Fruit fly (Drosophila melanogaster) whole organism, embryonic: ENCODE data around the gene et.
A peak's percentile ranks its signal among the peaks of the same experiment; 100 is the strongest.

Experiments
- Bdp1 ChIP-seq: fragments of 200-800 bp; sonication (Bioruptor generic); optimal IDR thresholded peaks from 3 replicates; lab custom pipeline; 2016; ENCODE audit warnings: missing biosample characterization, missing genetic modification characterization
- CG11093 ChIP-seq: fragments of 200-800 bp; sonication (Bioruptor generic); IDR thresholded peaks from 3 replicates; pipeline ENCODE4 v1.3.6; 2022; ENCODE audit warnings: missing biosample characterization, missing genetic modification characterization
- CG12071 ChIP-seq: fragments of 200-800 bp; sonication (Bioruptor generic); optimal IDR thresholded peaks from 3 replicates; lab custom pipeline; 2018; ENCODE audit warnings: missing biosample characterization, mild to moderate bottlenecking, missing genetic modification characterization
- CG12155 ChIP-seq: fragments of 200-800 bp; sonication (Bioruptor generic); optimal IDR thresholded peaks from 3 replicates; lab custom pipeline; 2016; ENCODE audit warnings: missing biosample characterization, missing genetic modification characterization
- CG12236 ChIP-seq: fragments of 200-800 bp; sonication (Bioruptor generic); optimal IDR thresholded peaks from 2 replicates; lab custom pipeline; 2016; ENCODE audit warnings: missing biosample characterization, missing genetic modification characterization
- CG13424 ChIP-seq: fragments of 200-800 bp; sonication (Bioruptor generic); optimal IDR thresholded peaks from 2 replicates; lab custom pipeline; 2019; ENCODE audit warnings: missing biosample characterization, mild to moderate bottlenecking, missing genetic modification characterization, moderate library complexity
- CG14710 ChIP-seq: fragments of 200-800 bp; sonication (Bioruptor generic); optimal IDR thresholded peaks from 3 replicates; lab custom pipeline; 2019; ENCODE audit warnings: missing biosample characterization, mild to moderate bottlenecking, missing genetic modification characterization, moderate library complexity
- CG1647 ChIP-seq: fragments of 200-800 bp; sonication (Bioruptor generic); optimal IDR thresholded peaks from 3 replicates; lab custom pipeline; 2016; ENCODE audit warnings: missing biosample characterization, missing genetic modification characterization
- CG16863 ChIP-seq: fragments of 200-800 bp; sonication (Bioruptor generic); optimal IDR thresholded peaks from 3 replicates; lab custom pipeline; 2016; ENCODE audit warnings: missing biosample characterization, missing genetic modification characterization
- CG17829 ChIP-seq: fragments of 200-800 bp; optimal IDR thresholded peaks from 2 replicates; lab custom pipeline; 2019; ENCODE audit warnings: missing biosample characterization, mild to moderate bottlenecking, missing genetic modification characterization, moderate library complexity
- CG30020 ChIP-seq: fragments of 200-800 bp; optimal IDR thresholded peaks from 2 replicates; lab custom pipeline; 2019; ENCODE audit warnings: missing biosample characterization, mild to moderate bottlenecking, missing genetic modification characterization, moderate library complexity
- CG31365 ChIP-seq: fragments of 200-800 bp; sonication (Bioruptor generic); optimal IDR thresholded peaks from 2 replicates; lab custom pipeline; 2018; ENCODE audit warnings: missing biosample characterization, mild to moderate bottlenecking, missing genetic modification characterization
- CG34224 ChIP-seq: fragments of 200-800 bp; sonication (Bioruptor generic); IDR thresholded peaks from 3 replicates; pipeline ENCODE4 v1.3.6; 2022; ENCODE audit warnings: missing biosample characterization, missing genetic modification characterization; ENCODE audit not compliant: partially characterized antibody
- CG8478 ChIP-seq: fragments of >200 bp; optimal IDR thresholded peaks from 2 replicates; lab custom pipeline; 2018
- CG9215 ChIP-seq: fragments of 200-800 bp; sonication (Bioruptor generic); IDR thresholded peaks from 2 replicates; pipeline ENCODE4 v1.3.6; 2022; ENCODE audit warnings: missing biosample characterization, missing genetic modification characterization
- D ChIP-seq, 2 experiments: fragments of 200-800 bp in 1 of 2; fragments of >200 bp in 1 of 2; sonication (Bioruptor generic) in 1 of 2; optimal IDR thresholded peaks; 2 replicates in 1 of 2; 3 replicates in 1 of 2; lab custom pipeline; 2017; ENCODE audit warnings: mild to moderate bottlenecking in 1 of 2, missing biosample characterization in 1 of 2, missing genetic modification characterization in 1 of 2, missing genetic modification reagents in 1 of 2
- Deaf1 ChIP-seq: fragments of 200-800 bp; optimal IDR thresholded peaks from 3 replicates; lab custom pipeline; 2019; ENCODE audit warnings: missing biosample characterization, mild to moderate bottlenecking, missing genetic modification characterization, moderate library complexity
- Ets97D ChIP-seq: fragments of 200-800 bp; sonication (Bioruptor generic); optimal IDR thresholded peaks from 3 replicates; lab custom pipeline; 2016; ENCODE audit warnings: missing biosample characterization, missing genetic modification characterization
- Kr ChIP-seq: fragments of 200-800 bp; sonication (Bioruptor generic); optimal IDR thresholded peaks from 2 replicates; lab custom pipeline; 2017; ENCODE audit warnings: missing biosample characterization, mild to moderate bottlenecking, missing genetic modification characterization
- Meics ChIP-seq: fragments of 200-800 bp; sonication (Bioruptor generic); optimal IDR thresholded peaks from 2 replicates; lab custom pipeline; 2017; ENCODE audit warnings: missing biosample characterization, mild to moderate bottlenecking, missing genetic modification characterization
- NK7.1 ChIP-seq: fragments of 200-800 bp; sonication (Bioruptor generic); optimal IDR thresholded peaks from 3 replicates; lab custom pipeline; 2016; ENCODE audit warnings: missing biosample characterization, missing genetic modification characterization
- Neu2 ChIP-seq: fragments of 200-800 bp; sonication (Bioruptor generic); optimal IDR thresholded peaks from 3 replicates; lab custom pipeline; 2016; ENCODE audit warnings: missing biosample characterization, missing genetic modification characterization, borderline replicate concordance
- YL-1 ChIP-seq: fragments of 200-800 bp; sonication (Bioruptor generic); optimal IDR thresholded peaks from 3 replicates; lab custom pipeline; 2017; ENCODE audit warnings: missing biosample characterization, mild to moderate bottlenecking, missing genetic modification characterization
- amos ChIP-seq: fragments of 200-800 bp; sonication (Bioruptor generic); IDR thresholded peaks from 2 replicates; pipeline ENCODE4 v1.3.6; 2022; ENCODE audit warnings: missing biosample characterization, missing genetic modification characterization; ENCODE audit not compliant: partially characterized antibody
- ato ChIP-seq: fragments of 200-800 bp; sonication (Bioruptor generic); IDR thresholded peaks from 2 replicates; pipeline ENCODE4 v1.3.6; 2022; ENCODE audit warnings: missing biosample characterization, missing genetic modification characterization; ENCODE audit not compliant: partially characterized antibody
- bigmax ChIP-seq: fragments of 200-800 bp; sonication (Bioruptor generic); optimal IDR thresholded peaks from 2 replicates; lab custom pipeline; 2018; ENCODE audit warnings: missing biosample characterization, mild to moderate bottlenecking, missing genetic modification characterization
- chm ChIP-seq: fragments of 200-800 bp; sonication (Bioruptor generic); IDR thresholded peaks from 2 replicates; pipeline ENCODE4 v1.3.6; 2022; ENCODE audit warnings: missing biosample characterization, missing genetic modification characterization
- crol ChIP-seq: fragments of 200-800 bp; sonication (Bioruptor generic); IDR thresholded peaks from 2 replicates; pipeline ENCODE4 v1.3.6; 2022; ENCODE audit warnings: missing biosample characterization, missing genetic modification characterization
- crp ChIP-seq, 2 experiments: fragments of 200-800 bp; sonication (Bioruptor generic); optimal IDR thresholded peaks; 2 replicates in 1 of 2; 3 replicates in 1 of 2; lab custom pipeline; 2017; ENCODE audit warnings: missing biosample characterization in 2 of 2, missing genetic modification characterization in 2 of 2, mild to moderate bottlenecking in 1 of 2, moderate library complexity in 1 of 2
- ewg ChIP-seq: fragments of 200-800 bp; sonication (Bioruptor generic); optimal IDR thresholded peaks from 3 replicates; lab custom pipeline; 2017; ENCODE audit warnings: mild to moderate bottlenecking, missing biosample characterization, missing genetic modification reagents, missing genetic modification characterization
- hbn ChIP-seq: fragments of 200-800 bp; sonication (Bioruptor generic); IDR thresholded peaks from 2 replicates; pipeline ENCODE4 v1.3.6; 2022; ENCODE audit warnings: missing biosample characterization, missing genetic modification characterization; ENCODE audit not compliant: partially characterized antibody
- hth ChIP-seq: fragments of >200 bp; optimal IDR thresholded peaks from 2 replicates; lab custom pipeline; 2017; ENCODE audit warnings: inconsistent platforms
- jumu ChIP-seq: fragments of 200-800 bp; sonication (Bioruptor generic); optimal IDR thresholded peaks from 3 replicates; lab custom pipeline; 2016; ENCODE audit warnings: missing biosample characterization, missing genetic modification characterization
- lbe ChIP-seq: fragments of 200-800 bp; sonication (Bioruptor generic); optimal IDR thresholded peaks from 2 replicates; lab custom pipeline; 2016; ENCODE audit warnings: missing biosample characterization, mild to moderate bottlenecking, missing genetic modification characterization
- lilli ChIP-seq: fragments of 200-800 bp; sonication (Bioruptor generic); optimal IDR thresholded peaks from 3 replicates; lab custom pipeline; 2016; ENCODE audit warnings: missing biosample characterization, missing genetic modification characterization
- nmo ChIP-seq: fragments of 200-800 bp; sonication (Bioruptor generic); optimal IDR thresholded peaks from 2 replicates; lab custom pipeline; 2018; ENCODE audit warnings: missing biosample characterization, mild to moderate bottlenecking, missing genetic modification characterization, moderate library complexity
- p53 ChIP-seq: fragments of 200-800 bp; sonication (Bioruptor generic); optimal IDR thresholded peaks from 2 replicates; lab custom pipeline; 2016; ENCODE audit warnings: missing biosample characterization, missing genetic modification characterization
- pan ChIP-seq, 4 experiments: fragments of >200 bp in 3 of 4; fragments of 200-800 bp in 1 of 4; sonication (Bioruptor generic) in 1 of 4; optimal IDR thresholded peaks in 3 of 4; IDR thresholded peaks in 1 of 4; 2 replicates each; pipeline versions ENCODE4 v1.3.6 to Lab custom; 2017 to 2022; ENCODE audit warnings: missing biosample characterization in 2 of 4, missing genetic modification characterization in 2 of 4, mixed read lengths in 1 of 4
- row ChIP-seq: fragments of 200-800 bp; sonication (Bioruptor generic); IDR thresholded peaks from 3 replicates; pipeline ENCODE4 v1.3.6; 2022; ENCODE audit warnings: missing biosample characterization, missing genetic modification characterization
- scrt ChIP-seq: fragments of 200-800 bp; sonication (Bioruptor generic); optimal IDR thresholded peaks from 2 replicates; lab custom pipeline; 2018; ENCODE audit warnings: missing biosample characterization, mild to moderate bottlenecking, missing genetic modification characterization, moderate library complexity
- sima ChIP-seq: fragments of 200-800 bp; sonication (Bioruptor generic); optimal IDR thresholded peaks from 2 replicates; lab custom pipeline; 2016; ENCODE audit warnings: missing biosample characterization, missing genetic modification characterization
- ssp ChIP-seq: fragments of 200-800 bp; sonication (Bioruptor generic); IDR thresholded peaks from 2 replicates; pipeline ENCODE4 v1.3.6; 2022; ENCODE audit warnings: missing biosample characterization, missing genetic modification characterization
- stwl ChIP-seq: fragments of 200-800 bp; sonication (Bioruptor generic); optimal IDR thresholded peaks from 3 replicates; lab custom pipeline; 2018; ENCODE audit warnings: missing biosample characterization, mild to moderate bottlenecking, missing genetic modification characterization, moderate library complexity
- sug ChIP-seq: fragments of 200-800 bp; optimal IDR thresholded peaks from 2 replicates; lab custom pipeline; 2019; ENCODE audit warnings: missing biosample characterization, mild to moderate bottlenecking, missing genetic modification characterization, moderate library complexity
- tin ChIP-seq: fragments of 200-800 bp; sonication (Bioruptor generic); optimal IDR thresholded peaks from 3 replicates; lab custom pipeline; 2016; ENCODE audit warnings: missing biosample characterization, missing genetic modification characterization
- toy ChIP-seq: fragments of 200-800 bp; sonication (Bioruptor generic); IDR thresholded peaks from 2 replicates; pipeline ENCODE4 v1.3.6; 2022; ENCODE audit warnings: missing biosample characterization, missing genetic modification characterization
- unc-4 ChIP-seq: fragments of 200-800 bp; sonication (Bioruptor generic); IDR thresholded peaks from 2 replicates; pipeline ENCODE4 v1.3.6; 2022; ENCODE audit warnings: missing biosample characterization, missing genetic modification characterization; ENCODE audit not compliant: partially characterized antibody
- yki ChIP-seq: fragments of >200 bp; optimal IDR thresholded peaks from 3 replicates; lab custom pipeline; 2018

The et gene

dm6 chrX:19683040-19683875 lies 7.6 kb upstream of the et start, which contains the start of the genes dome and Ubqn (continued):
- TF ChIP-seq CG1647 (GFP tag; lab: Kevin White, UChicago) (no peak), NK7.1 (no peak), D (optimal IDR thresholded peaks at IDR 0.05; lab: Kevin White, UChicago) (peak; percentile 45), D (GFP tag; optimal IDR thresholded peaks at IDR 0.05; lab: Kevin White, UChicago) (no peak), CG30020 (peak; percentile 63), unc-4 (GFP tag; lab: Robert Waterston, UW) (peak; percentile 90), pan (optimal IDR thresholded peaks at IDR 0.05; lab: Kevin White, UChicago) (no peak), pan (GFP tag; optimal IDR thresholded peaks at IDR 0.05 in 1 of 2, IDR thresholded peaks at IDR 0.05 in 1 of 2) (no peak), hth (lab: Kevin White, UChicago) (no peak), amos (peak; percentile 86), stwl (peak; percentile 72), chm (GFP tag; lab: Robert Waterston, UW) (peak; percentile 24; the same call in 1 of the 2 replicates), Meics (GFP tag; lab: Kevin White, UChicago) (peak; percentile 36), p53 (GFP tag; lab: Kevin White, UChicago) (peak; percentile 41), crp (GFP tag; optimal IDR thresholded peaks at IDR 0.05; lab: Kevin White, UChicago) (no peak), hbn (GFP tag; lab: Robert Waterston, UW) (peak; percentile 87), nmo (GFP tag; lab: Kevin White, UChicago) (peak; percentile 74), CG9215 (0 out of 2 replicates have a peak, but pooled peaks have one; percentile 14), CG12071 (peak; percentile 49), CG11093 (GFP tag; lab: Robert Waterston, UW) (no peak), CG14710 (tag; lab: Kevin White, UChicago) (peak; percentile 76), Ets97D (peak; percentile 68), CG17829 (tag; lab: Kevin White, UChicago) (no peak), sug (peak; percentile 74), Deaf1 (tag; lab: Kevin White, UChicago) (peak; percentile 32), scrt (GFP tag; lab: Kevin White, UChicago) (peak; percentile 18), jumu (GFP tag; lab: Kevin White, UChicago) (peak; percentile 55), ssp (GFP tag; lab: Robert Waterston, UW) (no peak; the same call in 1 of the 2 replicates), yki (lab: Kevin White, UChicago) (peak; percentile 92), YL-1 (peak; percentile 61), CG13424 (peak; percentile 3), crol (GFP tag; lab: Robert Waterston, UW) (peak; percentile 92), sima (GFP tag; lab: Kevin White, UChicago) (no peak), Neu2 (peak; percentile 82), lilli (GFP tag; lab: Kevin White, UChicago) (peak; percentile 31), CG34224 (peak; percentile 84), Kr (GFP tag; lab: Kevin White, UChicago) (no peak), Bdp1 (GFP tag; lab: Kevin White, UChicago) (no peak), bigmax (GFP tag; lab: Kevin White, UChicago) (no peak), CG16863 (GFP tag; lab: Kevin White, UChicago) (peak; percentile 46), ewg (GFP tag; lab: Kevin White, UChicago) (peak; percentile 27), CG31365 (tag; lab: Kevin White, UChicago) (no peak), ato (peak; percentile 82), tin (GFP tag; lab: Kevin White, UChicago) (no peak), row (GFP tag; lab: Robert Waterston, UW) (peak; percentile 56), toy (GFP tag; lab: Robert Waterston, UW) (no peak), CG8478 (lab: Kevin White, UChicago) (peak; percentile 83), lbe (GFP tag; lab: Kevin White, UChicago) (peak; percentile 20), CG12236 (peak; percentile 22), CG12155 (GFP tag; lab: Kevin White, UChicago) (peak; percentile 78)
